Fruit fly (Drosophila melanogaster) whole organism, embryonic: ENCODE data around the gene Ufsp2.

ENCODE experiments used
- Abd-B ChIP-seq: fragments of 200-800 bp; sonication (Bioruptor generic); optimal IDR thresholded peaks from 2 replicates; lab custom pipeline; 2018; ENCODE audit warnings: missing biosample characterization, mild to moderate bottlenecking, missing genetic modification characterization, moderate library complexity
- CG10209 ChIP-seq: fragments of 200-800 bp; sonication (Bioruptor generic); optimal IDR thresholded peaks from 3 replicates; lab custom pipeline; 2017; ENCODE audit warnings: missing biosample characterization, mild to moderate bottlenecking, missing genetic modification characterization, missing genetic modification reagents
- CG10274 ChIP-seq: fragments of 200-800 bp; sonication (Bioruptor generic); optimal IDR thresholded peaks from 3 replicates; lab custom pipeline; 2017; ENCODE audit warnings: missing biosample characterization, mild to moderate bottlenecking, missing genetic modification characterization
- CG10462 ChIP-seq: fragments of 200-800 bp; sonication (Bioruptor generic); optimal IDR thresholded peaks from 2 replicates; lab custom pipeline; 2016; ENCODE audit warnings: missing biosample characterization, missing genetic modification characterization
- CG10654 ChIP-seq: fragments of 200-800 bp; sonication (Bioruptor generic); optimal IDR thresholded peaks from 2 replicates; lab custom pipeline; 2016; ENCODE audit warnings: missing biosample characterization, missing genetic modification characterization
- CG1233 ChIP-seq: fragments of 200-800 bp; sonication (Bioruptor generic); optimal IDR thresholded peaks from 4 replicates; lab custom pipeline; 2018; ENCODE audit warnings: missing biosample characterization, mild to moderate bottlenecking, missing genetic modification characterization
- CG14441 ChIP-seq: fragments of 200-800 bp; sonication (Bioruptor generic); IDR thresholded peaks from 2 replicates; pipeline ENCODE4 v1.3.6; 2022; ENCODE audit warnings: missing biosample characterization, missing genetic modification characterization
- CG17802 ChIP-seq: fragments of 200-800 bp; sonication (Bioruptor generic); optimal IDR thresholded peaks from 2 replicates; lab custom pipeline; 2018; ENCODE audit warnings: missing biosample characterization, mild to moderate bottlenecking, missing genetic modification characterization, moderate library complexity
- CG17829 ChIP-seq: fragments of 200-800 bp; optimal IDR thresholded peaks from 2 replicates; lab custom pipeline; 2019; ENCODE audit warnings: missing biosample characterization, mild to moderate bottlenecking, missing genetic modification characterization, moderate library complexity
- CG31224 ChIP-seq: fragments of 200-800 bp; sonication (Bioruptor generic); IDR thresholded peaks from 2 replicates; pipeline ENCODE4 v1.3.6; 2022; ENCODE audit warnings: missing biosample characterization, missing genetic modification characterization
- CG4854 ChIP-seq: fragments of 200-800 bp; sonication (Bioruptor generic); optimal IDR thresholded peaks from 2 replicates; lab custom pipeline; 2016; ENCODE audit warnings: missing biosample characterization, missing genetic modification characterization, inconsistent platforms
- CG6175 ChIP-seq: fragments of 200-800 bp; sonication (Bioruptor generic); IDR thresholded peaks from 3 replicates; pipeline ENCODE4 v1.3.6; 2022; ENCODE audit warnings: missing biosample characterization, missing genetic modification characterization
- CG6765 ChIP-seq: fragments of 200-800 bp; sonication (Bioruptor generic); optimal IDR thresholded peaks from 3 replicates; lab custom pipeline; 2017; ENCODE audit warnings: missing biosample characterization, mild to moderate bottlenecking, missing genetic modification characterization
- CG6791 ChIP-seq: fragments of 200-800 bp; sonication (Bioruptor generic); IDR thresholded peaks from 3 replicates; pipeline ENCODE4 v1.3.6; 2022; ENCODE audit warnings: missing biosample characterization, missing genetic modification characterization; ENCODE audit not compliant: partially characterized antibody
- CG7928 ChIP-seq: fragments of 200-800 bp; sonication (Bioruptor generic); optimal IDR thresholded peaks from 2 replicates; lab custom pipeline; 2017; ENCODE audit warnings: missing biosample characterization, mild to moderate bottlenecking, missing genetic modification characterization
- CG8089 ChIP-seq: fragments of 200-800 bp; sonication (Bioruptor generic); optimal IDR thresholded peaks from 3 replicates; lab custom pipeline; 2016; ENCODE audit warnings: missing biosample characterization, missing genetic modification characterization
- CG8478 ChIP-seq: fragments of >200 bp; optimal IDR thresholded peaks from 2 replicates; lab custom pipeline; 2018
- CG9876 ChIP-seq: fragments of 200-800 bp; sonication (Bioruptor generic); optimal IDR thresholded peaks from 2 replicates; lab custom pipeline; 2016; ENCODE audit warnings: missing biosample characterization, missing genetic modification characterization
- CTCF ChIP-seq: fragments of 200-800 bp; sonication (Bioruptor generic); optimal IDR thresholded peaks from 2 replicates; lab custom pipeline; 2017; ENCODE audit warnings: missing biosample characterization, mild to moderate bottlenecking, missing genetic modification characterization, moderate library complexity
- Doc3 ChIP-seq: fragments of 200-800 bp; sonication (Bioruptor generic); IDR thresholded peaks from 3 replicates; pipeline ENCODE4 v1.3.6; 2022; ENCODE audit warnings: missing biosample characterization, missing genetic modification characterization; ENCODE audit not compliant: partially characterized antibody
- Fer1 ChIP-seq: fragments of 200-800 bp; sonication (Bioruptor generic); optimal IDR thresholded peaks from 2 replicates; lab custom pipeline; 2017; ENCODE audit warnings: missing biosample characterization, mild to moderate bottlenecking, missing genetic modification characterization
- Gsc ChIP-seq: fragments of 200-800 bp; sonication (Bioruptor generic); IDR thresholded peaks from 2 replicates; pipeline ENCODE4 v1.3.6; 2022; ENCODE audit warnings: missing biosample characterization, missing genetic modification characterization
- HHEX ChIP-seq: fragments of 200-800 bp; sonication (Bioruptor generic); optimal IDR thresholded peaks from 3 replicates; lab custom pipeline; 2017; ENCODE audit warnings: missing biosample characterization, mild to moderate bottlenecking, missing genetic modification characterization, missing genetic modification reagents
- Hr3 ChIP-seq: fragments of 200-800 bp; sonication (Bioruptor generic); optimal IDR thresholded peaks from 3 replicates; lab custom pipeline; 2016; ENCODE audit warnings: missing biosample characterization, missing genetic modification characterization
- Hr51 ChIP-seq, 2 experiments: fragments of 200-800 bp; sonication (Bioruptor generic); optimal IDR thresholded peaks; 2 replicates in 1 of 2; 3 replicates in 1 of 2; lab custom pipeline; 2016 to 2018; ENCODE audit warnings: missing biosample characterization in 2 of 2, missing genetic modification characterization in 2 of 2, mild to moderate bottlenecking in 1 of 2, moderate library complexity in 1 of 2
- Kr ChIP-seq: fragments of 200-800 bp; sonication (Bioruptor generic); optimal IDR thresholded peaks from 2 replicates; lab custom pipeline; 2017; ENCODE audit warnings: missing biosample characterization, mild to moderate bottlenecking, missing genetic modification characterization
- Lim3 ChIP-seq: fragments of 200-800 bp; sonication (Bioruptor generic); IDR thresholded peaks from 2 replicates; pipeline ENCODE4 v1.3.6; 2022; ENCODE audit warnings: missing biosample characterization, missing genetic modification characterization
- MTF-1 ChIP-seq: fragments of 200-800 bp; sonication (Bioruptor generic); optimal IDR thresholded peaks from 2 replicates; lab custom pipeline; 2018; ENCODE audit warnings: missing biosample characterization, mild to moderate bottlenecking, missing genetic modification characterization, borderline replicate concordance
- Meics ChIP-seq: fragments of 200-800 bp; sonication (Bioruptor generic); optimal IDR thresholded peaks from 2 replicates; lab custom pipeline; 2017; ENCODE audit warnings: missing biosample characterization, mild to moderate bottlenecking, missing genetic modification characterization
- Neu2 ChIP-seq: fragments of 200-800 bp; sonication (Bioruptor generic); optimal IDR thresholded peaks from 3 replicates; lab custom pipeline; 2016; ENCODE audit warnings: missing biosample characterization, missing genetic modification characterization, borderline replicate concordance
- Nf-YA ChIP-seq: fragments of 200-800 bp; sonication (Bioruptor generic); IDR thresholded peaks from 2 replicates; pipeline ENCODE4 v1.3.6; 2022; ENCODE audit warnings: missing biosample characterization, missing genetic modification characterization
- Optix ChIP-seq: fragments of 200-800 bp; sonication (Bioruptor generic); IDR thresholded peaks from 3 replicates; pipeline ENCODE4 v1.3.6; 2022; ENCODE audit warnings: missing biosample characterization, missing genetic modification characterization
- Ptx1 ChIP-seq: fragments of 200-800 bp; sonication (Bioruptor generic); IDR thresholded peaks from 2 replicates; pipeline ENCODE4 v1.3.6; 2022; ENCODE audit warnings: missing biosample characterization, missing genetic modification characterization
- crc ChIP-seq: fragments of 200-800 bp; sonication (Bioruptor generic); optimal IDR thresholded peaks from 2 replicates; lab custom pipeline; 2016; ENCODE audit warnings: missing biosample characterization, missing genetic modification characterization
- da ChIP-seq: fragments of 200-800 bp; sonication (Bioruptor generic); optimal IDR thresholded peaks from 2 replicates; lab custom pipeline; 2016; ENCODE audit warnings: missing biosample characterization, missing genetic modification characterization
- dan ChIP-seq: fragments of 200-800 bp; sonication (Bioruptor generic); IDR thresholded peaks from 2 replicates; pipeline ENCODE4 v1.3.6; 2022; ENCODE audit warnings: missing biosample characterization, missing genetic modification characterization
- dmrt99B ChIP-seq: fragments of 200-800 bp; sonication (Bioruptor generic); optimal IDR thresholded peaks from 2 replicates; lab custom pipeline; 2018; ENCODE audit warnings: missing biosample characterization, mild to moderate bottlenecking, missing genetic modification characterization, moderate library complexity
- dpn ChIP-seq, 2 experiments: fragments of 200-800 bp; sonication (Bioruptor generic); optimal IDR thresholded peaks; 3 replicates each; lab custom pipeline; 2016; ENCODE audit warnings: missing biosample characterization in 2 of 2, missing genetic modification characterization in 2 of 2
- esg ChIP-seq: fragments of 200-800 bp; sonication (Bioruptor generic); conservative IDR thresholded peaks from 2 replicates; pipeline ENCODE4 v1.3.6; 2022; ENCODE audit warnings: missing biosample characterization, missing genetic modification characterization
- eyg ChIP-seq: fragments of 200-800 bp; sonication (Bioruptor generic); optimal IDR thresholded peaks from 3 replicates; lab custom pipeline; 2016; ENCODE audit warnings: missing biosample characterization, missing genetic modification characterization
- gce ChIP-seq: fragments of 200-800 bp; sonication (Bioruptor generic); IDR thresholded peaks from 3 replicates; pipeline ENCODE4 v1.3.6; 2022; ENCODE audit warnings: missing biosample characterization, missing genetic modification characterization
- gro ChIP-seq: fragments of 200-800 bp; sonication (Bioruptor generic); optimal IDR thresholded peaks from 2 replicates; lab custom pipeline; 2016; ENCODE audit warnings: missing biosample characterization, missing genetic modification characterization
- gsb ChIP-seq: fragments of 200-800 bp; sonication (Bioruptor generic); IDR thresholded peaks from 2 replicates; pipeline ENCODE4 v1.3.6; 2022; ENCODE audit warnings: missing biosample characterization, missing genetic modification characterization
- mirr ChIP-seq: fragments of 200-800 bp; sonication (Bioruptor generic); optimal IDR thresholded peaks from 3 replicates; lab custom pipeline; 2018; ENCODE audit warnings: missing biosample characterization, mild to moderate bottlenecking, missing genetic modification characterization
- mld ChIP-seq: fragments of 200-800 bp; sonication (Bioruptor generic); IDR thresholded peaks from 3 replicates; pipeline ENCODE4 v1.3.6; 2022; ENCODE audit warnings: missing biosample characterization, missing genetic modification characterization; ENCODE audit not compliant: partially characterized antibody
- pum ChIP-seq: fragments of 200-800 bp; sonication (Bioruptor generic); optimal IDR thresholded peaks from 2 replicates; lab custom pipeline; 2016; ENCODE audit warnings: missing biosample characterization, missing genetic modification characterization
- salm ChIP-seq: fragments of 200-800 bp; sonication (Bioruptor generic); optimal IDR thresholded peaks from 2 replicates; lab custom pipeline; 2018; ENCODE audit warnings: missing biosample characterization, mild to moderate bottlenecking, missing genetic modification characterization
- tin ChIP-seq: fragments of 200-800 bp; sonication (Bioruptor generic); optimal IDR thresholded peaks from 3 replicates; lab custom pipeline; 2016; ENCODE audit warnings: missing biosample characterization, missing genetic modification characterization
- tup ChIP-seq: fragments of 200-800 bp; sonication (Bioruptor generic); optimal IDR thresholded peaks from 2 replicates; lab custom pipeline; 2016; ENCODE audit warnings: missing biosample characterization, mild to moderate bottlenecking, missing genetic modification characterization, moderate library complexity
- zfh1 ChIP-seq: fragments of 200-800 bp; sonication (Bioruptor generic); IDR thresholded peaks from 3 replicates; pipeline ENCODE4 v1.3.6; 2022; ENCODE audit warnings: missing biosample characterization, missing genetic modification characterization

The Ufsp2 gene

DNA sequence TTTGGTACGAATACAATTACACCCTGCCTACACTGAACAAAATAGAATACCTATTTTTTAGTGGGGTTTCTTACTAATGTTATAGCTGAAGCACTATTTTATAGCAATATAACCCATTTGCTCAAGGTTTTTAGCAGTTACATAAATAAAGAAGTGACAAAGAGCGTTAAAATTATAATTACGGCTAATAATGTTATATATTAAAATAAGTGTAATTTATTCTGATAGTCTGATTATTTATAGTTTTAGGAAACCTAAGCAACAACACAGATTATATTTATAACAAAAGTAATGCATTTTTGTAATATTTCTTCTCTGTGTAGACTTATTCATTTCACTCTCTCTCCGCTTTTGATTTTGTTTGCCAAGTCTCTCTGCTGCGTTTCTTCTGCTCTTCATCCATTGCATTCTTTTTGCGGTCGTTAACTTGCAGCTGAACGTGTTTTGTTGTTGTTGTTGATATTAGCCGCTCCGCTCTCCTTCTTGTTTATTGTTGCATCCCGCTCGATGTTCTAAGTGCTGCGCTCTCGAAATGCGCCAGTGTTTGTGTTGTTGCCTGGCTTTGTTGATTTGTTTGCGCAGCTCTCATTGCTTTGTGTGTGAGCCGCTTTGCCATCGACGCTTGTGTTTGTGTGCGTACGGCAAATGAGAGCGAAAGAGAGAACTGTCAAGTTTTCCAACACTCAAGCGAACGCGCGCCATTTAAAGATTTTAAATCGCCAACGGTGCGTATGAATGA lies 49.5 kb downstream of the Ufsp2 start (continued):
- TF ChIP-seq pum (peak; percentile 2), CG7928 (GFP tag; lab: Kevin White, UChicago) (peak; percentile 62), CG10654 (GFP tag; lab: Kevin White, UChicago) (peak; percentile 81), CG8089 (GFP tag; lab: Kevin White, UChicago) (no peak), CG8478 (no peak), mirr (GFP tag; lab: Kevin White, UChicago) (peak; percentile 11), eyg (GFP tag; lab: Kevin White, UChicago) (no peak), CG31224 (GFP tag; lab: Robert Waterston, UW) (peak; percentile 80), zfh1 (GFP tag; lab: Robert Waterston, UW) (peak; percentile 66; the same call in 2 of the 3 replicates), CG9876 (GFP tag; lab: Kevin White, UChicago) (no peak), CG6175 (no peak), gce (GFP tag; lab: Robert Waterston, UW) (no peak), CG10274 (peak; percentile 59), Gsc (GFP tag; lab: Robert Waterston, UW) (no peak), CG1233 (GFP tag; lab: Kevin White, UChicago) (peak; percentile 87), crc (GFP tag; lab: Kevin White, UChicago) (no peak), CG14441 (GFP tag; lab: Robert Waterston, UW) (peak; percentile 86), Doc3 (GFP tag; lab: Robert Waterston, UW) (no peak), Optix (GFP tag; lab: Robert Waterston, UW) (no peak), CG17802 (tag; lab: Kevin White, UChicago) (peak; percentile 57), dmrt99B (tag; lab: Kevin White, UChicago) (peak; percentile 98), Hr51 (GFP tag; optimal IDR thresholded peaks at IDR 0.05; lab: Kevin White, UChicago) (peak in 1 of 2 experiments; percentile 95), tin (peak; percentile 90), Neu2 (GFP tag; lab: Kevin White, UChicago) (no peak), CG6765 (GFP tag; lab: Kevin White, UChicago) (peak; percentile 83), Ptx1 (peak; percentile 90), Lim3 (no peak), Fer1 (GFP tag; lab: Kevin White, UChicago) (peak; percentile 80), da (no peak), dpn (GFP tag; optimal IDR thresholded peaks at IDR 0.05; lab: Kevin White, UChicago) (peak; percentile 57 to 71), HHEX (GFP tag; lab: Kevin White, UChicago) (peak; percentile 86), Abd-B (peak; percentile 95), Meics (GFP tag; lab: Kevin White, UChicago) (peak; percentile 90), CG17829 (tag; lab: Kevin White, UChicago) (peak; percentile 91), salm (tag; lab: Kevin White, UChicago) (peak; percentile 90), CG10462 (GFP tag; lab: Kevin White, UChicago) (peak; percentile 78), CG6791 (GFP tag; lab: Robert Waterston, UW) (no peak), gro (peak; percentile 16), Kr (no peak), mld (no peak), dan (GFP tag; lab: Robert Waterston, UW) (no peak), CTCF (GFP tag; lab: Kevin White, UChicago) (peak; percentile 42), gsb (GFP tag; lab: Robert Waterston, UW) (peak; percentile 65), CG10209 (GFP tag; lab: Kevin White, UChicago) (peak; percentile 92), MTF-1 (GFP tag; lab: Kevin White, UChicago) (peak; percentile 74), esg (peak; percentile 84), tup (GFP tag; lab: Kevin White, UChicago) (peak; percentile 16), Nf-YA (GFP tag; lab: Robert Waterston, UW) (peak; percentile 63), Hr3 (GFP tag; lab: Kevin White, UChicago) (peak; percentile 91), CG4854 (GFP tag; lab: Kevin White, UChicago) (peak; percentile 9)
